Fruit fly (Drosophila melanogaster): ENCODE data around the gene Eaf6.
A peak's percentile ranks its signal among the peaks of the same experiment; 100 is the strongest.

The Eaf6 gene

dm6 chr3L:5565051-5565688 is 42.9 kb downstream of the Eaf6 start, which contains the start of gene bc10 (continued):
- TF ChIP-seq Lhr (GFP tag; optimal IDR thresholded peaks at IDR 0.05) (no peak), row (GFP tag; IDR thresholded peaks at IDR 0.05) (no peak), sens (GFP tag) (peak; percentile 28), Vsx1 (GFP tag; optimal IDR thresholded peaks at IDR 0.05) (no peak), CG15269 (tag; optimal IDR thresholded peaks at IDR 0.05) (no peak), pros (GFP tag; optimal IDR thresholded peaks at IDR 0.05) (no peak), CG1233 (GFP tag; optimal IDR thresholded peaks at IDR 0.05) (no peak), Med (GFP tag) (no peak), BEAF-32 (GFP tag; optimal IDR thresholded peaks at IDR 0.05) (peak; percentile 87), oc (tag; optimal IDR thresholded peaks at IDR 0.05) (no peak), Abd-B (GFP tag; optimal IDR thresholded peaks at IDR 0.05) (no peak), slp2 (GFP tag; optimal IDR thresholded peaks at IDR 0.05) (no peak), ase (GFP tag; IDR thresholded peaks at IDR 0.05) (no peak), CG13296 (GFP tag; optimal IDR thresholded peaks at IDR 0.05) (no peak), CG11696 (GFP tag; IDR thresholded peaks at IDR 0.05) (no peak), Hr78 (GFP tag; optimal IDR thresholded peaks at IDR 0.05) (no peak), CG7963 (GFP tag; IDR thresholded peaks at IDR 0.05; ENCODE audit: partially characterized antibody) (peak; percentile 42; the same call in 2 of the 3 replicates), CG10274 (GFP tag; optimal IDR thresholded peaks at IDR 0.05) (no peak), Mrtf (GFP tag; IDR thresholded peaks at IDR 0.05) (no peak), Gug (GFP tag; IDR thresholded peaks at IDR 0.05) (no peak), CG7928 (GFP tag; optimal IDR thresholded peaks at IDR 0.05) (no peak), CG11456 (GFP tag; IDR thresholded peaks at IDR 0.05) (no peak), CG9727 (GFP tag; optimal IDR thresholded peaks at IDR 0.05) (no peak), disco-r (GFP tag; optimal IDR thresholded peaks at IDR 0.05) (no peak), CG2202 (tag; optimal IDR thresholded peaks at IDR 0.05) (no peak), HLH3B (GFP tag; IDR thresholded peaks at IDR 0.05) (no peak), sna (GFP tag; IDR thresholded peaks at IDR 0.05; ENCODE audit: partially characterized antibody) (peak; percentile 74), Eip74EF (GFP tag; optimal IDR thresholded peaks at IDR 0.05) (no peak), CG30020 (tag; optimal IDR thresholded peaks at IDR 0.05) (no peak), CG10462 (GFP tag; optimal IDR thresholded peaks at IDR 0.05) (no peak), gsb-n (tag; optimal IDR thresholded peaks at IDR 0.05) (no peak), CG3407 (GFP tag; optimal IDR thresholded peaks at IDR 0.05) (no peak), pan (optimal IDR thresholded peaks at IDR 0.05) (no peak), pan (GFP tag; optimal IDR thresholded peaks at IDR 0.05 in 1 of 2, IDR thresholded peaks at IDR 0.05 in 1 of 2) (no peak), grau (tag; optimal IDR thresholded peaks at IDR 0.05) (no peak), vvl (GFP tag; IDR thresholded peaks at IDR 0.05) (no peak), Drgx (GFP tag; IDR thresholded peaks at IDR 0.05) (no peak), CG2889 (GFP tag; IDR thresholded peaks at IDR 0.05) (no peak), gcm (GFP tag; optimal IDR thresholded peaks at IDR 0.05) (no peak), bbx (GFP tag; IDR thresholded peaks at IDR 0.05; ENCODE audit: partially characterized antibody) (peak; percentile 89), br (optimal IDR thresholded peaks at IDR 0.05) (no peak), emc (GFP tag; optimal IDR thresholded peaks at IDR 0.05) (no peak), CG8944 (GFP tag; optimal IDR thresholded peaks at IDR 0.05) (no peak), ato (GFP tag; IDR thresholded peaks at IDR 0.05; ENCODE audit: partially characterized antibody) (peak; percentile 73), ssp (GFP tag; IDR thresholded peaks at IDR 0.05) (no peak), zf30C (GFP tag; optimal IDR thresholded peaks at IDR 0.05) (no peak), Ssrp (tag; optimal IDR thresholded peaks at IDR 0.05) (no peak), CG8478 (optimal IDR thresholded peaks at IDR 0.05) (no peak), jumu (GFP tag; optimal IDR thresholded peaks at IDR 0.05) (no peak), Sox100B (GFP tag; optimal IDR thresholded peaks at IDR 0.05) (no peak), CG17612 (GFP tag; IDR thresholded peaks at IDR 0.05) (no peak)
